Worm (Caenorhabditis elegans): ENCODE data around the gene dna-2.

ce11 chrII:11774218-11774617 lies 4.0 kb upstream of the dna-2 start, which contains the start of gene F44E5.1:
- TF ChIP-seq nfya-1 (tag; optimal IDR thresholded peaks at IDR 0.05) (no peak), K02D7.2 (tag; optimal IDR thresholded peaks at IDR 0.05) (no peak), fkh-10 (GFP tag; optimal IDR thresholded peaks at IDR 0.05) (no peak), ets-4 (tag; optimal IDR thresholded peaks at IDR 0.05) (no peak), ama-1 (optimal IDR thresholded peaks at IDR 0.05) (no peak)
